Worm (Caenorhabditis elegans) whole organism, L4 larva: ENCODE data around the gene set-8.
A peak's percentile ranks its signal among the peaks of the same experiment; 100 is the strongest.

Experiments
- F37D6.2 ChIP-seq: sonication (generic microtip); optimal IDR thresholded peaks from 2 replicates; lab custom pipeline; 2016; ENCODE audit warnings: mild to moderate bottlenecking, missing genetic modification characterization, missing compliant biosample characterization
- F44E2.7 ChIP-seq: fragments of 200-800 bp; sonication (Bioruptor generic); IDR thresholded peaks from 2 replicates; pipeline ENCODE4 v2.1.2; 2022; ENCODE audit warnings: missing genetic modification characterization, missing compliant biosample characterization
- T20F7.1 ChIP-seq: fragments of 200-800 bp; sonication (Bioruptor generic); optimal IDR thresholded peaks from 2 replicates; lab custom pipeline; 2018; ENCODE audit warnings: mild to moderate bottlenecking, missing genetic modification characterization, missing compliant biosample characterization
- Y5F2A.4 ChIP-seq: fragments of 200-800 bp; sonication (Bioruptor generic); optimal IDR thresholded peaks from 2 replicates; lab custom pipeline; 2018; ENCODE audit warnings: mild to moderate bottlenecking, missing genetic modification characterization, missing compliant biosample characterization
- Y75B8A.6 ChIP-seq: fragments of 200-800 bp; sonication (Bioruptor generic); IDR thresholded peaks from 2 replicates; pipeline ENCODE4 v1.3.6; 2022; ENCODE audit warnings: missing genetic modification reagents, missing genetic modification characterization, missing compliant biosample characterization
- ZK337.2 ChIP-seq: fragments of 200-800 bp; sonication (Bioruptor generic); IDR thresholded peaks from 2 replicates; pipeline ENCODE4 v1.3.6; 2022; ENCODE audit warnings: missing genetic modification reagents, missing genetic modification characterization, missing compliant biosample characterization
- ZK546.5 ChIP-seq, 2 experiments: sonication (generic microtip); optimal IDR thresholded peaks; 2 replicates each; lab custom pipeline; 2017; ENCODE audit warnings: missing biosample characterization in 2 of 2, missing genetic modification characterization in 2 of 2
- aly-2 ChIP-seq: sonication (generic microtip); optimal IDR thresholded peaks from 2 replicates; lab custom pipeline; 2018; ENCODE audit warnings: missing biosample characterization, missing genetic modification characterization
- ama-1 ChIP-seq: fragments of 150-350 bp; optimal IDR thresholded peaks from 2 replicates; lab custom pipeline; 2014; ENCODE audit warnings: inconsistent platforms, mixed read lengths
- arid-1 ChIP-seq: fragments of 200-800 bp; sonication (Bioruptor generic); conservative IDR thresholded peaks from 2 replicates; pipeline ENCODE4 v1.3.6; 2022; ENCODE audit warnings: missing genetic modification reagents, missing genetic modification characterization, missing compliant biosample characterization
- ceh-28 ChIP-seq: fragments of 150-350 bp; optimal IDR thresholded peaks from 2 replicates; lab custom pipeline; 2014; ENCODE audit warnings: missing biosample characterization, missing genetic modification reagents, missing genetic modification characterization
- ceh-32 ChIP-seq: sonication (generic microtip); optimal IDR thresholded peaks from 2 replicates; lab custom pipeline; 2016; ENCODE audit warnings: mild to moderate bottlenecking, missing genetic modification characterization, missing compliant biosample characterization; ENCODE audit not compliant: poor library complexity
- ceh-44 ChIP-seq: fragments of 200-800 bp; sonication (Bioruptor generic); IDR thresholded peaks from 2 replicates; pipeline ENCODE4 v1.3.6; 2022; ENCODE audit warnings: missing genetic modification reagents, missing genetic modification characterization, missing compliant biosample characterization
- ceh-82 ChIP-seq: sonication (generic microtip); optimal IDR thresholded peaks from 2 replicates; lab custom pipeline; 2017; ENCODE audit warnings: missing biosample characterization, missing genetic modification characterization
- cey-2 ChIP-seq: sonication (generic microtip); optimal IDR thresholded peaks from 3 replicates; lab custom pipeline; 2017; ENCODE audit warnings: missing genetic modification characterization, mild to moderate bottlenecking, missing compliant biosample characterization, antibody characterized with exemption, borderline replicate concordance; ENCODE audit not compliant: insufficient read depth
- daf-16 ChIP-seq, 3 experiments: sonication (generic microtip); optimal IDR thresholded peaks; 2 replicates each; lab custom pipeline; 2016 to 2017; ENCODE audit warnings: missing genetic modification characterization in 3 of 3, missing genetic modification reagents in 3 of 3, mild to moderate bottlenecking in 2 of 3, missing compliant biosample characterization in 2 of 3, missing biosample characterization in 1 of 3, moderate library complexity in 1 of 3
- daf-8 ChIP-seq: fragments of 200-800 bp; sonication (Bioruptor generic); IDR thresholded peaks from 2 replicates; pipeline ENCODE4 v1.3.6; 2022; ENCODE audit warnings: missing genetic modification characterization, missing compliant biosample characterization
- dmd-6 ChIP-seq: fragments of 200-800 bp; sonication (Bioruptor generic); IDR thresholded peaks from 2 replicates; pipeline ENCODE4 v1.3.6; 2022; ENCODE audit warnings: missing genetic modification reagents, missing genetic modification characterization, missing compliant biosample characterization
- dmd-9 ChIP-seq: fragments of 200-800 bp; sonication (Bioruptor generic); IDR thresholded peaks from 2 replicates; pipeline ENCODE4 v1.3.6; 2022; ENCODE audit warnings: missing genetic modification reagents, missing genetic modification characterization, missing compliant biosample characterization
- dpl-1 ChIP-seq: fragments of 150-350 bp; optimal IDR thresholded peaks from 2 replicates; lab custom pipeline; 2014; ENCODE audit warnings: missing biosample characterization, missing genetic modification reagents, missing genetic modification characterization
- fos-1 ChIP-seq: fragments of 150-350 bp; optimal IDR thresholded peaks from 2 replicates; lab custom pipeline; 2014; ENCODE audit warnings: missing biosample characterization, missing genetic modification characterization
- gei-8 ChIP-seq: fragments of 200-800 bp; sonication (Bioruptor generic); optimal IDR thresholded peaks from 2 replicates; lab custom pipeline; 2018; ENCODE audit warnings: mild to moderate bottlenecking, missing genetic modification characterization, missing compliant biosample characterization
- hlh-11 ChIP-seq: fragments of 200-800 bp; sonication (Bioruptor generic); optimal IDR thresholded peaks from 2 replicates; lab custom pipeline; 2018; ENCODE audit warnings: mild to moderate bottlenecking, missing genetic modification characterization, missing compliant biosample characterization
- jun-1 ChIP-seq: fragments of 150-350 bp; optimal IDR thresholded peaks from 2 replicates; lab custom pipeline; 2014; ENCODE audit warnings: missing biosample characterization, missing genetic modification reagents, missing genetic modification characterization
- lin-1 ChIP-seq: fragments of 200-800 bp; sonication (Bioruptor generic); IDR thresholded peaks from 2 replicates; pipeline ENCODE4 v1.3.6; 2022; ENCODE audit warnings: missing genetic modification reagents, missing genetic modification characterization, missing compliant biosample characterization
- lin-38 ChIP-seq: fragments of 200-800 bp; sonication (Bioruptor generic); IDR thresholded peaks from 2 replicates; pipeline ENCODE4 v1.3.6; 2022; ENCODE audit warnings: missing genetic modification reagents, missing genetic modification characterization, missing compliant biosample characterization
- lsy-2 ChIP-seq, 2 experiments: fragments of 150-350 bp in 1 of 2; sonication (generic microtip) in 1 of 2; optimal IDR thresholded peaks; 2 replicates each; lab custom pipeline; 2014 to 2017; ENCODE audit warnings: missing biosample characterization in 2 of 2, missing genetic modification characterization in 2 of 2
- mdl-1 ChIP-seq, 2 experiments: fragments of 150-350 bp in 1 of 2; sonication (generic microtip) in 1 of 2; optimal IDR thresholded peaks; 2 replicates each; lab custom pipeline; 2014 to 2017; ENCODE audit warnings: missing biosample characterization in 2 of 2, missing genetic modification characterization in 2 of 2
- mxl-2 ChIP-seq: fragments of 200-800 bp; sonication (Bioruptor generic); conservative IDR thresholded peaks from 2 replicates; pipeline ENCODE4 v1.3.6; 2022; ENCODE audit warnings: missing genetic modification reagents, missing genetic modification characterization, missing compliant biosample characterization
- nhr-10 ChIP-seq: fragments of 150-350 bp; optimal IDR thresholded peaks from 2 replicates; lab custom pipeline; 2014; ENCODE audit warnings: missing biosample characterization, missing genetic modification characterization
- nhr-11 ChIP-seq: fragments of 150-350 bp; optimal IDR thresholded peaks from 2 replicates; lab custom pipeline; 2014; ENCODE audit warnings: missing biosample characterization, missing genetic modification characterization
- nhr-111 ChIP-seq: fragments of 200-800 bp; sonication (Bioruptor generic); optimal IDR thresholded peaks from 2 replicates; lab custom pipeline; 2018; ENCODE audit warnings: mild to moderate bottlenecking, missing genetic modification characterization, missing compliant biosample characterization
- nhr-25 ChIP-seq: sonication (generic microtip); optimal IDR thresholded peaks from 2 replicates; lab custom pipeline; 2017; ENCODE audit warnings: missing genetic modification characterization, mild to moderate bottlenecking, missing compliant biosample characterization, antibody characterized with exemption, moderate library complexity, borderline replicate concordance; ENCODE audit not compliant: insufficient read depth
- nhr-28 ChIP-seq: fragments of 150-350 bp; optimal IDR thresholded peaks from 2 replicates; lab custom pipeline; 2014; ENCODE audit warnings: missing biosample characterization, missing genetic modification characterization
- nhr-41 ChIP-seq: fragments of 200-800 bp; sonication (Bioruptor generic); IDR thresholded peaks from 2 replicates; pipeline ENCODE4 v1.3.6; 2022; ENCODE audit warnings: missing genetic modification reagents, missing genetic modification characterization, missing compliant biosample characterization
- nhr-42 ChIP-seq: fragments of 200-800 bp; sonication (Bioruptor generic); IDR thresholded peaks from 2 replicates; pipeline ENCODE4 v1.3.6; 2022; ENCODE audit warnings: missing genetic modification characterization, missing compliant biosample characterization
- nhr-6 ChIP-seq: fragments of 150-350 bp; optimal IDR thresholded peaks from 2 replicates; lab custom pipeline; 2014; ENCODE audit warnings: missing biosample characterization, missing genetic modification characterization
- nhr-77 ChIP-seq: fragments of 150-350 bp; optimal IDR thresholded peaks from 2 replicates; lab custom pipeline; 2014; ENCODE audit warnings: missing biosample characterization, missing genetic modification characterization
- php-3 ChIP-seq: fragments of 200-800 bp; sonication (Bioruptor generic); IDR thresholded peaks from 2 replicates; pipeline ENCODE4 v1.3.6; 2022; ENCODE audit warnings: missing genetic modification reagents, missing genetic modification characterization, missing compliant biosample characterization
- pqm-1 ChIP-seq: sonication (generic microtip); optimal IDR thresholded peaks from 2 replicates; lab custom pipeline; 2017; ENCODE audit warnings: missing biosample characterization, missing genetic modification characterization
- rbr-2 ChIP-seq: sonication (generic microtip); optimal IDR thresholded peaks from 2 replicates; lab custom pipeline; 2016; ENCODE audit warnings: missing genotype, missing genetic modification characterization, missing compliant biosample characterization
- skn-1 ChIP-seq: fragments of 150-350 bp; optimal IDR thresholded peaks from 2 replicates; lab custom pipeline; 2014; ENCODE audit warnings: missing biosample characterization, missing genetic modification characterization
- snpc-4 ChIP-seq: fragments of 150-350 bp; optimal IDR thresholded peaks from 2 replicates; lab custom pipeline; 2014; ENCODE audit warnings: missing biosample characterization, missing genetic modification characterization
- spr-1 ChIP-seq: sonication (generic microtip); optimal IDR thresholded peaks from 2 replicates; lab custom pipeline; 2016; ENCODE audit warnings: mild to moderate bottlenecking, missing genetic modification characterization, missing compliant biosample characterization
- unc-39 ChIP-seq: sonication (generic microtip); optimal IDR thresholded peaks from 2 replicates; lab custom pipeline; 2017; ENCODE audit warnings: missing biosample characterization, missing genetic modification characterization
- unc-62 ChIP-seq, 3 experiments: fragments of 150-350 bp in 1 of 3; sonication (generic microtip); optimal IDR thresholded peaks in 2 of 3; peaks in 1 of 3; 1 replicate in 1 of 3; 2 replicates in 2 of 3; lab custom pipeline; 2014 to 2017; ENCODE audit warnings: missing biosample characterization in 3 of 3, missing genetic modification characterization in 3 of 3, missing genetic modification reagents in 3 of 3, missing genotype in 1 of 3
- ztf-11 ChIP-seq: fragments of 150-350 bp; optimal IDR thresholded peaks from 2 replicates; lab custom pipeline; 2014; ENCODE audit warnings: missing biosample characterization, missing genetic modification characterization

set-8 gene

ce11 chrX:13435790-13436472, 10.6 kb upstream of the set-8 start, which contains the start of gene jmjd-3.3:
TSS of gene jmjd-3.3 (plus strand) at chrX:13436422.
- TF ChIP-seq jun-1 (tag; lab: Kevin White, UChicago) (no peak), daf-16 (GFP tag; optimal IDR thresholded peaks at IDR 0.05; lab: Kevin White, UChicago) (no peak), daf-16 (tag; optimal IDR thresholded peaks at IDR 0.05; lab: Kevin White, UChicago) (peak; percentile 0), php-3 (no peak), ZK337.2 (GFP tag; lab: Robert Waterston, UW) (0 out of 2 replicates have a peak, but pooled peaks have one; percentile 2)

- TF ChIP-seq fos-1 (tag; lab: Kevin White, UChicago) = no peak
- peak; percentile 63 for TF ChIP-seq ZK337.2 (GFP tag; lab: Robert Waterston, UW)
- TF ChIP-seq nhr-77 (tag; lab: Kevin White, UChicago) = peak; percentile 19
- TF ChIP-seq unc-62 (GFP tag; optimal IDR thresholded peaks at IDR 0.05 in 1 of 2; lab: Kevin White, UChicago) = no peak
- no peak for TF ChIP-seq unc-62 (tag; optimal IDR thresholded peaks at IDR 0.05; lab: Kevin White, UChicago)
- TF ChIP-seq ceh-44 (GFP tag; lab: Robert Waterston, UW) = 0 out of 2 replicates have a peak, but pooled peaks have one; percentile 40
- TF ChIP-seq mdl-1 (tag; optimal IDR thresholded peaks at IDR 0.05; lab: Kevin White, UChicago) = peak in 1 of 2 experiments; percentile 29
- TF ChIP-seq ceh-32 (tag; lab: Kevin White, UChicago) = no peak
- TF ChIP-seq daf-8 (GFP tag; lab: Robert Waterston, UW) = no peak
- TF ChIP-seq nhr-11 = no peak
- TF ChIP-seq Y75B8A.6 (GFP tag; lab: Robert Waterston, UW) = no peak
- TF ChIP-seq T20F7.1 (GFP tag; lab: Kevin White, UChicago) = no peak
- no peak for TF ChIP-seq dmd-9
- no peak for TF ChIP-seq aly-2 (tag; lab: Kevin White, UChicago)
- 0 out of 2 replicates have a peak, but pooled peaks have one; percentile 67 for TF ChIP-seq nhr-42
- TF ChIP-seq spr-1 (tag; lab: Kevin White, UChicago) = peak; percentile 44
- no peak for TF ChIP-seq nhr-111 (GFP tag; lab: Kevin White, UChicago)
- TF ChIP-seq mxl-2 (GFP tag; lab: Robert Waterston, UW) = 0 out of 2 replicates have a peak, but pooled peaks have one; percentile 11
- TF ChIP-seq gei-8 (GFP tag; lab: Kevin White, UChicago) = no peak
- TF ChIP-seq F44E2.7 (GFP tag; lab: Robert Waterston, UW) = no peak
- no peak for TF ChIP-seq ceh-28 (tag; lab: Kevin White, UChicago)
- no peak for TF ChIP-seq nhr-10 (tag; lab: Kevin White, UChicago)
- TF ChIP-seq lin-1 (GFP tag; lab: Robert Waterston, UW) = no peak
- TF ChIP-seq lin-38 = peak; percentile 56; the same call in 1 of the 2 replicates
- TF ChIP-seq rbr-2 (tag; lab: Kevin White, UChicago) = peak; percentile 74
- TF ChIP-seq nhr-25 (tag; lab: Kevin White, UChicago) = no peak
- TF ChIP-seq dmd-6 (GFP tag; lab: Robert Waterston, UW) = peak; percentile 65
- no peak for TF ChIP-seq ama-1 (lab: Kevin White, UChicago)
- no peak for TF ChIP-seq nhr-28 (tag; lab: Kevin White, UChicago)
- TF ChIP-seq snpc-4 (tag; lab: Kevin White, UChicago) = no peak
- TF ChIP-seq F37D6.2 (tag; lab: Kevin White, UChicago) = peak; percentile 66
- TF ChIP-seq nhr-41 (GFP tag; lab: Robert Waterston, UW) = no peak
- TF ChIP-seq hlh-11 = peak; percentile 47
- TF ChIP-seq arid-1 (GFP tag; lab: Robert Waterston, UW) = 0 out of 2 replicates have a peak, but pooled peaks have one; percentile 53
- TF ChIP-seq Y5F2A.4 (GFP tag; lab: Kevin White, UChicago) = no peak
- peak; percentile 16 for TF ChIP-seq nhr-6 (tag; lab: Kevin White, UChicago)
- TF ChIP-seq unc-39 (tag; lab: Kevin White, UChicago) = no peak
- peak; percentile 5 for TF ChIP-seq dpl-1 (GFP tag; lab: Kevin White, UChicago)
- TF ChIP-seq lsy-2 (tag; optimal IDR thresholded peaks at IDR 0.05; lab: Kevin White, UChicago) = no peak
- no peak for TF ChIP-seq ztf-11 (tag; lab: Kevin White, UChicago)
- TF ChIP-seq ZK546.5 (tag; optimal IDR thresholded peaks at IDR 0.05; lab: Kevin White, UChicago) = no peak
- no peak for TF ChIP-seq skn-1 (tag; lab: Kevin White, UChicago)
- TF ChIP-seq ceh-82 (tag; lab: Kevin White, UChicago) = no peak
- TF ChIP-seq cey-2 (tag; lab: Kevin White, UChicago) = no peak
- TF ChIP-seq pqm-1 (tag; lab: Kevin White, UChicago) = no peak
Observed at ce11 chrX:13442446-13442845, 4.1 kb upstream of the set-8 start.
